Worm (Caenorhabditis elegans) whole organism, early embryonic: ENCODE results near the gene T22D1.1.

Experiments used
- B0310.2 ChIP-seq: sonication (generic microtip); optimal IDR thresholded peaks from 2 replicates; lab custom pipeline; 2016; ENCODE audit warnings: mild to moderate bottlenecking, missing genetic modification characterization, missing compliant biosample characterization
- F13C5.2 ChIP-seq: sonication (generic microtip); optimal IDR thresholded peaks from 2 replicates; lab custom pipeline; 2017; ENCODE audit warnings: mild to moderate bottlenecking, missing genetic modification characterization, inconsistent platforms, missing compliant biosample characterization
- aly-1 ChIP-seq: sonication (generic microtip); optimal IDR thresholded peaks from 2 replicates; lab custom pipeline; 2016; ENCODE audit warnings: missing genetic modification characterization, missing compliant biosample characterization
- ama-1 ChIP-seq: fragments of 150-350 bp; optimal IDR thresholded peaks from 2 replicates; lab custom pipeline; 2014
- ceh-13 ChIP-seq: fragments of 200-800 bp; sonication (Bioruptor generic); optimal IDR thresholded peaks from 2 replicates; lab custom pipeline; 2018; ENCODE audit warnings: mild to moderate bottlenecking, missing genetic modification characterization, missing compliant biosample characterization
- ceh-36 ChIP-seq: sonication (generic microtip); optimal IDR thresholded peaks from 2 replicates; lab custom pipeline; 2016; ENCODE audit warnings: missing genetic modification characterization, inconsistent platforms, missing compliant biosample characterization
- flt-1 ChIP-seq: fragments of 200-800 bp; sonication (Bioruptor generic); IDR thresholded peaks from 2 replicates; pipeline ENCODE4 v1.3.6; 2022; ENCODE audit warnings: missing genetic modification characterization, missing compliant biosample characterization
- hmbx-1 ChIP-seq: sonication (generic microtip); optimal IDR thresholded peaks from 2 replicates; lab custom pipeline; 2016; ENCODE audit warnings: mild to moderate bottlenecking, missing genetic modification characterization, missing compliant biosample characterization
- hmg-4 ChIP-seq: fragments of 200-800 bp; sonication (Bioruptor generic); optimal IDR thresholded peaks from 2 replicates; lab custom pipeline; 2018; ENCODE audit warnings: mild to moderate bottlenecking, missing genetic modification characterization, missing compliant biosample characterization
- hnd-1 ChIP-seq: sonication (generic microtip); optimal IDR thresholded peaks from 2 replicates; lab custom pipeline; 2016; ENCODE audit warnings: missing genetic modification characterization, missing compliant biosample characterization
- scrt-1 ChIP-seq: fragments of 200-800 bp; sonication (Bioruptor generic); IDR thresholded peaks from 2 replicates; pipeline ENCODE4 v1.3.6; 2022; ENCODE audit warnings: missing genetic modification characterization, missing compliant biosample characterization

DNA sequence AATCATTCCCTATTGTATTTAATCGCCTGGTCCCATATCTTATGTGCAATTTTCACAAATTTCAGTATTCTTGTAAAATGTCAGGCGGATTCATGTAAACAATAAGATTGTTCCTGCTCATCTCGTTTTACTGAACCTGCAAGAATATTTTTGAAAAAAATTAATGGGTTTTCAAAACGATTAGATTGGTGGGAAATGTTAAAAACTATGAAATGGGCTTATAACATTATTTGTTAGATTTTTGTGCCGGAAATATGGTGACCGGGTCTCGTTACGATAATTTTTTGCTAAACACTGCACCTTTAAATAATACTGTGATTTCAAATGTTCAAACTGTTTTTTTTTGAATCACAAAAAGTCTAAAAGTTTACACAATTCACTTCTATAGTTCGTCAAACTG, 17.7 kb upstream of the T22D1.1 start:
- TF ChIP-seq ama-1 = no peak
- TF ChIP-seq ceh-13 (GFP tag; lab: Kevin White, UChicago) = no peak
- TF ChIP-seq B0310.2 (tag; lab: Kevin White, UChicago) = no peak
- no peak for TF ChIP-seq ceh-36 (tag; lab: Kevin White, UChicago)
- no peak for TF ChIP-seq flt-1 (GFP tag; lab: Robert Waterston, UW)
- no peak for TF ChIP-seq aly-1 (tag; lab: Kevin White, UChicago)
- no peak for TF ChIP-seq hmbx-1 (tag; lab: Kevin White, UChicago)
- no peak for TF ChIP-seq hmg-4 (GFP tag; lab: Kevin White, UChicago)
- TF ChIP-seq scrt-1 (GFP tag; lab: Robert Waterston, UW) = no peak
- no peak for TF ChIP-seq F13C5.2 (tag; lab: Kevin White, UChicago)
- TF ChIP-seq hnd-1 (tag; lab: Kevin White, UChicago) = no peak
